Worm (Caenorhabditis elegans) whole organism, L4 larva: ENCODE data around the gene R03G8.6.

Experiments
- F26F4.8 ChIP-seq: fragments of 200-800 bp; sonication (Bioruptor generic); conservative IDR thresholded peaks from 2 replicates; pipeline ENCODE4 v1.3.6; 2022; ENCODE audit warnings: missing genetic modification characterization, missing compliant biosample characterization
- F44E2.7 ChIP-seq: fragments of 200-800 bp; sonication (Bioruptor generic); IDR thresholded peaks from 2 replicates; pipeline ENCODE4 v2.1.2; 2022; ENCODE audit warnings: missing genetic modification characterization, missing compliant biosample characterization
- R02D3.7 ChIP-seq: fragments of 150-350 bp; sonication (generic microtip); optimal IDR thresholded peaks from 3 replicates; lab custom pipeline; 2014; ENCODE audit warnings: missing biosample characterization, missing genetic modification characterization
- T20F7.1 ChIP-seq: fragments of 200-800 bp; sonication (Bioruptor generic); optimal IDR thresholded peaks from 2 replicates; lab custom pipeline; 2018; ENCODE audit warnings: mild to moderate bottlenecking, missing genetic modification characterization, missing compliant biosample characterization
- Y105C5A.15 ChIP-seq: fragments of 200-800 bp; sonication (Bioruptor generic); IDR thresholded peaks from 2 replicates; pipeline ENCODE4 v1.3.6; 2022; ENCODE audit warnings: missing genetic modification characterization, missing compliant biosample characterization
- Y48G9A.11 ChIP-seq: fragments of 200-800 bp; sonication (Bioruptor generic); IDR thresholded peaks from 2 replicates; pipeline ENCODE4 v1.3.6; 2022; ENCODE audit warnings: missing genetic modification reagents, missing genetic modification characterization, missing compliant biosample characterization
- Y5F2A.4 ChIP-seq: fragments of 200-800 bp; sonication (Bioruptor generic); optimal IDR thresholded peaks from 2 replicates; lab custom pipeline; 2018; ENCODE audit warnings: mild to moderate bottlenecking, missing genetic modification characterization, missing compliant biosample characterization
- Y75B8A.6 ChIP-seq: fragments of 200-800 bp; sonication (Bioruptor generic); IDR thresholded peaks from 2 replicates; pipeline ENCODE4 v1.3.6; 2022; ENCODE audit warnings: missing genetic modification reagents, missing genetic modification characterization, missing compliant biosample characterization
- ama-1 ChIP-seq: fragments of 150-350 bp; optimal IDR thresholded peaks from 2 replicates; lab custom pipeline; 2014; ENCODE audit warnings: inconsistent platforms, mixed read lengths
- cey-2 ChIP-seq: sonication (generic microtip); optimal IDR thresholded peaks from 3 replicates; lab custom pipeline; 2017; ENCODE audit warnings: missing genetic modification characterization, mild to moderate bottlenecking, missing compliant biosample characterization, antibody characterized with exemption, borderline replicate concordance; ENCODE audit not compliant: insufficient read depth
- daf-19 ChIP-seq: fragments of 200-800 bp; sonication (Bioruptor generic); conservative IDR thresholded peaks from 2 replicates; pipeline ENCODE4 v1.3.6; 2022; ENCODE audit warnings: missing genetic modification characterization, missing compliant biosample characterization
- dmd-9 ChIP-seq: fragments of 200-800 bp; sonication (Bioruptor generic); IDR thresholded peaks from 2 replicates; pipeline ENCODE4 v1.3.6; 2022; ENCODE audit warnings: missing genetic modification reagents, missing genetic modification characterization, missing compliant biosample characterization
- dpl-1 ChIP-seq: fragments of 150-350 bp; optimal IDR thresholded peaks from 2 replicates; lab custom pipeline; 2014; ENCODE audit warnings: missing biosample characterization, missing genetic modification reagents, missing genetic modification characterization
- duxl-1 ChIP-seq: sonication (generic microtip); optimal IDR thresholded peaks from 2 replicates; lab custom pipeline; 2016; ENCODE audit warnings: mild to moderate bottlenecking, missing genetic modification characterization, moderate library complexity, missing compliant biosample characterization; ENCODE audit not compliant: poor library complexity
- fkh-10 ChIP-seq: fragments of 150-350 bp; optimal IDR thresholded peaks from 2 replicates; lab custom pipeline; 2014; ENCODE audit warnings: missing biosample characterization, missing genetic modification reagents, missing genetic modification characterization
- fos-1 ChIP-seq: fragments of 150-350 bp; optimal IDR thresholded peaks from 2 replicates; lab custom pipeline; 2014; ENCODE audit warnings: missing biosample characterization, missing genetic modification characterization
- hif-1 ChIP-seq, 2 experiments: sonication (generic microtip); optimal IDR thresholded peaks; 2 replicates each; lab custom pipeline; 2016 to 2017; ENCODE audit warnings: missing compliant biosample characterization in 2 of 2, missing genetic modification characterization in 2 of 2, missing genetic modification reagents in 2 of 2, missing genotype in 2 of 2, mild to moderate bottlenecking in 1 of 2
- hlh-30 ChIP-seq: sonication (generic microtip); optimal IDR thresholded peaks from 2 replicates; lab custom pipeline; 2017; ENCODE audit warnings: antibody characterized with exemption, mild to moderate bottlenecking, missing genetic modification characterization, missing compliant biosample characterization; ENCODE audit not compliant: insufficient read depth
- hmg-1.1 ChIP-seq: fragments of 200-800 bp; sonication (Bioruptor generic); IDR thresholded peaks from 2 replicates; pipeline ENCODE4 v1.3.6; 2022; ENCODE audit warnings: missing genetic modification reagents, missing genetic modification characterization, missing compliant biosample characterization
- jun-1 ChIP-seq: fragments of 150-350 bp; optimal IDR thresholded peaks from 2 replicates; lab custom pipeline; 2014; ENCODE audit warnings: missing biosample characterization, missing genetic modification reagents, missing genetic modification characterization
- lin-1 ChIP-seq: fragments of 200-800 bp; sonication (Bioruptor generic); IDR thresholded peaks from 2 replicates; pipeline ENCODE4 v1.3.6; 2022; ENCODE audit warnings: missing genetic modification reagents, missing genetic modification characterization, missing compliant biosample characterization
- lin-15B ChIP-seq: fragments of 150-350 bp; sonication (generic microtip); optimal IDR thresholded peaks from 3 replicates; lab custom pipeline; 2014; ENCODE audit warnings: missing biosample characterization, missing genetic modification characterization
- lin-39 ChIP-seq: fragments of 150-350 bp; optimal IDR thresholded peaks from 2 replicates; lab custom pipeline; 2014; ENCODE audit warnings: missing biosample characterization, missing genetic modification reagents, missing genetic modification characterization
- lsy-2 ChIP-seq, 2 experiments: fragments of 150-350 bp in 1 of 2; sonication (generic microtip) in 1 of 2; optimal IDR thresholded peaks; 2 replicates each; lab custom pipeline; 2014 to 2017; ENCODE audit warnings: missing biosample characterization in 2 of 2, missing genetic modification characterization in 2 of 2
- mdl-1 ChIP-seq, 2 experiments: fragments of 150-350 bp in 1 of 2; sonication (generic microtip) in 1 of 2; optimal IDR thresholded peaks; 2 replicates each; lab custom pipeline; 2014 to 2017; ENCODE audit warnings: missing biosample characterization in 2 of 2, missing genetic modification characterization in 2 of 2
- mdt-29 ChIP-seq: fragments of 200-800 bp; sonication (Bioruptor generic); IDR thresholded peaks from 2 replicates; pipeline ENCODE4 v1.3.6; 2022; ENCODE audit warnings: missing genetic modification reagents, missing genetic modification characterization, missing compliant biosample characterization
- mxl-2 ChIP-seq: fragments of 200-800 bp; sonication (Bioruptor generic); conservative IDR thresholded peaks from 2 replicates; pipeline ENCODE4 v1.3.6; 2022; ENCODE audit warnings: missing genetic modification reagents, missing genetic modification characterization, missing compliant biosample characterization
- mxl-3 ChIP-seq: fragments of 200-800 bp; sonication (Bioruptor generic); optimal IDR thresholded peaks from 2 replicates; lab custom pipeline; 2018; ENCODE audit warnings: mild to moderate bottlenecking, missing genetic modification characterization, missing compliant biosample characterization
- nhr-111 ChIP-seq: fragments of 200-800 bp; sonication (Bioruptor generic); optimal IDR thresholded peaks from 2 replicates; lab custom pipeline; 2018; ENCODE audit warnings: mild to moderate bottlenecking, missing genetic modification characterization, missing compliant biosample characterization
- nhr-237 ChIP-seq: sonication (generic microtip); optimal IDR thresholded peaks from 2 replicates; lab custom pipeline; 2017; ENCODE audit warnings: missing biosample characterization, missing genetic modification characterization
- nhr-28 ChIP-seq: fragments of 150-350 bp; optimal IDR thresholded peaks from 2 replicates; lab custom pipeline; 2014; ENCODE audit warnings: missing biosample characterization, missing genetic modification characterization
- nhr-41 ChIP-seq: fragments of 200-800 bp; sonication (Bioruptor generic); IDR thresholded peaks from 2 replicates; pipeline ENCODE4 v1.3.6; 2022; ENCODE audit warnings: missing genetic modification reagents, missing genetic modification characterization, missing compliant biosample characterization
- nhr-42 ChIP-seq: fragments of 200-800 bp; sonication (Bioruptor generic); IDR thresholded peaks from 2 replicates; pipeline ENCODE4 v1.3.6; 2022; ENCODE audit warnings: missing genetic modification characterization, missing compliant biosample characterization
- nhr-6 ChIP-seq: fragments of 150-350 bp; optimal IDR thresholded peaks from 2 replicates; lab custom pipeline; 2014; ENCODE audit warnings: missing biosample characterization, missing genetic modification characterization
- nhr-77 ChIP-seq: fragments of 150-350 bp; optimal IDR thresholded peaks from 2 replicates; lab custom pipeline; 2014; ENCODE audit warnings: missing biosample characterization, missing genetic modification characterization
- pha-4 ChIP-seq, 2 experiments: fragments of 150-350 bp in 1 of 2; fragments of 200-800 bp in 1 of 2; sonication (Bioruptor generic) in 1 of 2; IDR thresholded peaks in 1 of 2; optimal IDR thresholded peaks in 1 of 2; 2 replicates each; pipeline versions ENCODE4 v1.3.6 to Lab custom; 2014 to 2022; ENCODE audit warnings: missing genetic modification characterization in 2 of 2, missing genetic modification reagents in 2 of 2, missing biosample characterization in 1 of 2, missing compliant biosample characterization in 1 of 2
- pqm-1 ChIP-seq: sonication (generic microtip); optimal IDR thresholded peaks from 2 replicates; lab custom pipeline; 2017; ENCODE audit warnings: missing biosample characterization, missing genetic modification characterization
- rbr-2 ChIP-seq: sonication (generic microtip); optimal IDR thresholded peaks from 2 replicates; lab custom pipeline; 2016; ENCODE audit warnings: missing genotype, missing genetic modification characterization, missing compliant biosample characterization
- saeg-2 ChIP-seq: fragments of 200-800 bp; sonication (Bioruptor generic); IDR thresholded peaks from 2 replicates; pipeline ENCODE4 v1.3.6; 2022; ENCODE audit warnings: missing genetic modification reagents, missing genetic modification characterization, missing compliant biosample characterization
- sdz-12 ChIP-seq: fragments of 200-800 bp; sonication (Bioruptor generic); optimal IDR thresholded peaks from 2 replicates; lab custom pipeline; 2018; ENCODE audit warnings: mild to moderate bottlenecking, missing genetic modification characterization, missing compliant biosample characterization
- skn-1 ChIP-seq: fragments of 150-350 bp; optimal IDR thresholded peaks from 2 replicates; lab custom pipeline; 2014; ENCODE audit warnings: missing biosample characterization, missing genetic modification characterization
- snpc-1.2 ChIP-seq: fragments of 200-800 bp; sonication (Bioruptor generic); IDR thresholded peaks from 2 replicates; pipeline ENCODE4 v1.3.6; 2022; ENCODE audit warnings: missing genetic modification reagents, missing genetic modification characterization, missing compliant biosample characterization
- snpc-4 ChIP-seq: fragments of 150-350 bp; optimal IDR thresholded peaks from 2 replicates; lab custom pipeline; 2014; ENCODE audit warnings: missing biosample characterization, missing genetic modification characterization
- tag-97 ChIP-seq: fragments of 200-800 bp; sonication (Bioruptor generic); IDR thresholded peaks from 2 replicates; pipeline ENCODE4 v1.3.6; 2022; ENCODE audit warnings: missing genetic modification characterization, missing compliant biosample characterization
- tra-1 ChIP-seq: fragments of 200-800 bp; sonication (Bioruptor generic); IDR thresholded peaks from 2 replicates; pipeline ENCODE4 v1.3.6; 2022; ENCODE audit warnings: missing genetic modification reagents, missing genetic modification characterization, missing compliant biosample characterization
- unc-130 ChIP-seq: sonication (generic microtip); optimal IDR thresholded peaks from 2 replicates; lab custom pipeline; 2016; ENCODE audit warnings: missing genetic modification reagents, missing genetic modification characterization, missing compliant biosample characterization
- unc-62 ChIP-seq, 3 experiments: fragments of 150-350 bp in 1 of 3; sonication (generic microtip); optimal IDR thresholded peaks in 2 of 3; peaks in 1 of 3; 1 replicate in 1 of 3; 2 replicates in 2 of 3; lab custom pipeline; 2014 to 2017; ENCODE audit warnings: missing biosample characterization in 3 of 3, missing genetic modification characterization in 3 of 3, missing genetic modification reagents in 3 of 3, missing genotype in 1 of 3
- zag-1 ChIP-seq: fragments of 150-350 bp; optimal IDR thresholded peaks from 2 replicates; lab custom pipeline; 2014; ENCODE audit warnings: missing biosample characterization, missing genetic modification characterization
- zfp-3 ChIP-seq: fragments of 200-800 bp; sonication (Bioruptor generic); conservative IDR thresholded peaks from 2 replicates; pipeline ENCODE4 v1.3.6; 2022; ENCODE audit warnings: missing genetic modification reagents, missing genetic modification characterization, missing compliant biosample characterization
- zip-11 ChIP-seq: fragments of 200-800 bp; sonication (Bioruptor generic); IDR thresholded peaks from 2 replicates; pipeline ENCODE4 v1.3.6; 2022; ENCODE audit warnings: missing genetic modification characterization, missing compliant biosample characterization

Gene R03G8.6

DNA sequence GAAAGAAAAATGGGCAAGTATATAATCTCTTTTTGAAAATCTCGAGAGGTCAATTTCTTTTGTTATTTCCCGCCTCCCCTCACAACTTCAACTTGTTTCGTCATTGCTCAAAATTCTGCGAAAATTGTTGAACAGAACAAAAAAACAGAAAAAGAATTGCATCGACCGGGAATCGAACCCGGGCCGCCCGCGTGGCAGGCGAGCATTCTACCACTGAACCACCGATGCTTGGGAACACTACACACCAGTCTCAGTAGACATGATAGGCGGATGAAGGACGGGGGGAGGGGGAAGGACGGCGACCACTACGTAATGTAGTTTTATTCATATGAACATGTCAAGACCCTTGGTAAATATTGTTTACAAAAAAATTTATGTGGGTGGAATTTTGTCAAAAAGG lies 20.8 kb upstream of the R03G8.6 start (continued):
- TF ChIP-seq jun-1 (tag; lab: Kevin White, UChicago): peak; percentile 56
- no peak for TF ChIP-seq unc-62 (GFP tag; optimal IDR thresholded peaks at IDR 0.05 in 1 of 2; lab: Kevin White, UChicago)
- no peak for TF ChIP-seq unc-62 (tag; optimal IDR thresholded peaks at IDR 0.05; lab: Kevin White, UChicago)
- TF ChIP-seq mxl-3 (GFP tag; lab: Kevin White, UChicago): peak; percentile 65
- peak; percentile 88 for TF ChIP-seq sdz-12 (GFP tag; lab: Kevin White, UChicago)
- peak; percentile 93 for TF ChIP-seq pha-4 (GFP tag; IDR thresholded peaks at IDR 0.05; lab: Robert Waterston, UW)
- TF ChIP-seq pha-4 (tag; optimal IDR thresholded peaks at IDR 0.05; lab: Kevin White, UChicago): no peak
- TF ChIP-seq lin-15B (tag; lab: Kevin White, UChicago): no peak
- peak; percentile 85 for TF ChIP-seq nhr-111 (GFP tag; lab: Kevin White, UChicago)
- peak; percentile 72 for TF ChIP-seq Y5F2A.4 (GFP tag; lab: Kevin White, UChicago)
- no peak for TF ChIP-seq skn-1
- peak; percentile 79 for TF ChIP-seq tra-1 (GFP tag; lab: Robert Waterston, UW)
- TF ChIP-seq fos-1: no peak
- TF ChIP-seq Y75B8A.6 (GFP tag; lab: Robert Waterston, UW): no peak; the same call in 1 of the 2 replicates
- TF ChIP-seq tag-97: no peak
- peak; percentile 70 for TF ChIP-seq hlh-30 (tag; lab: Kevin White, UChicago)
- TF ChIP-seq lsy-2 (tag; optimal IDR thresholded peaks at IDR 0.05; lab: Kevin White, UChicago): peak in 1 of 2 experiments; percentile 59
- peak; percentile 77 for TF ChIP-seq nhr-42 (GFP tag; lab: Robert Waterston, UW)
- TF ChIP-seq R02D3.7 (tag; lab: Kevin White, UChicago): no peak
- peak; percentile 14 for TF ChIP-seq T20F7.1
- no peak for TF ChIP-seq pqm-1 (tag; lab: Kevin White, UChicago)
- TF ChIP-seq lin-1 (GFP tag; lab: Robert Waterston, UW): peak; percentile 83
- TF ChIP-seq dpl-1 (GFP tag; lab: Kevin White, UChicago): no peak
- peak; percentile 28 to 75 for TF ChIP-seq hif-1 (tag; optimal IDR thresholded peaks at IDR 0.05; lab: Kevin White, UChicago)
- peak; percentile 74 for TF ChIP-seq rbr-2 (tag; lab: Kevin White, UChicago)
- TF ChIP-seq nhr-6 (tag; lab: Kevin White, UChicago): peak; percentile 20
- no peak for TF ChIP-seq ama-1
- peak; percentile 34 for TF ChIP-seq fkh-10 (GFP tag; lab: Kevin White, UChicago)
- TF ChIP-seq snpc-4: no peak
- TF ChIP-seq dmd-9 (GFP tag; lab: Robert Waterston, UW): peak; percentile 67
- peak; percentile 84 for TF ChIP-seq saeg-2 (GFP tag; lab: Robert Waterston, UW)
- no peak for TF ChIP-seq F44E2.7 (GFP tag; lab: Robert Waterston, UW)
- no peak for TF ChIP-seq nhr-77
- peak; percentile 69 for TF ChIP-seq mxl-2 (GFP tag; lab: Robert Waterston, UW)
- no peak for TF ChIP-seq zag-1 (tag; lab: Kevin White, UChicago)
- peak; percentile 34 to 59 for TF ChIP-seq mdl-1 (tag; optimal IDR thresholded peaks at IDR 0.05; lab: Kevin White, UChicago)
- peak; percentile 97 for TF ChIP-seq Y105C5A.15 (GFP tag; lab: Robert Waterston, UW)
- TF ChIP-seq zip-11 (GFP tag; lab: Robert Waterston, UW): peak; percentile 59; the same call in 1 of the 2 replicates
- TF ChIP-seq snpc-1.2 (GFP tag; lab: Robert Waterston, UW): no peak; the same call in none of the 2 replicates
- TF ChIP-seq zfp-3 (GFP tag; lab: Robert Waterston, UW): peak; percentile 78
- TF ChIP-seq cey-2 (tag; lab: Kevin White, UChicago): no peak
- TF ChIP-seq nhr-28 (tag; lab: Kevin White, UChicago): no peak
- peak; percentile 63; the same call in 1 of the 2 replicates for TF ChIP-seq nhr-41 (GFP tag; lab: Robert Waterston, UW)
- TF ChIP-seq duxl-1 (tag; lab: Kevin White, UChicago): no peak
- TF ChIP-seq daf-19 (GFP tag; lab: Robert Waterston, UW): no peak
- TF ChIP-seq nhr-237 (tag; lab: Kevin White, UChicago): no peak
- TF ChIP-seq hmg-1.1: peak; percentile 95
- TF ChIP-seq unc-130 (GFP tag; lab: Kevin White, UChicago): peak; percentile 64
- TF ChIP-seq mdt-29 (GFP tag; lab: Robert Waterston, UW): peak; percentile 81
- peak; percentile 71 for TF ChIP-seq Y48G9A.11 (GFP tag; lab: Robert Waterston, UW)
- TF ChIP-seq F26F4.8 (GFP tag; lab: Robert Waterston, UW): peak; percentile 80; the same call in 1 of the 2 replicates
- TF ChIP-seq lin-39 (tag; lab: Kevin White, UChicago): no peak
